Fruit fly (Drosophila melanogaster) whole organism, embryonic: ENCODE measurements around the gene Atat.

ENCODE experiments used
- ATbp ChIP-seq: fragments of 200-800 bp; sonication (Bioruptor generic); optimal IDR thresholded peaks from 2 replicates; lab custom pipeline; 2017; ENCODE audit warnings: missing biosample characterization, mild to moderate bottlenecking, missing genetic modification characterization, missing genetic modification reagents
- Adf1 ChIP-seq: fragments of 200-800 bp; sonication (Bioruptor generic); IDR thresholded peaks from 2 replicates; pipeline ENCODE4 v1.3.6; 2022; ENCODE audit warnings: missing biosample characterization, missing genetic modification characterization
- CG11723 ChIP-seq: fragments of 200-800 bp; sonication (Bioruptor generic); optimal IDR thresholded peaks from 2 replicates; lab custom pipeline; 2017; ENCODE audit warnings: missing biosample characterization, mild to moderate bottlenecking, missing genetic modification characterization
- CG12071 ChIP-seq: fragments of 200-800 bp; sonication (Bioruptor generic); optimal IDR thresholded peaks from 3 replicates; lab custom pipeline; 2018; ENCODE audit warnings: missing biosample characterization, mild to moderate bottlenecking, missing genetic modification characterization
- CG13123 ChIP-seq: fragments of 200-800 bp; sonication (Bioruptor generic); optimal IDR thresholded peaks from 2 replicates; lab custom pipeline; 2016; ENCODE audit warnings: missing biosample characterization, missing genetic modification characterization
- CG13775 ChIP-seq: fragments of 200-800 bp; sonication (Bioruptor generic); optimal IDR thresholded peaks from 3 replicates; lab custom pipeline; 2017; ENCODE audit warnings: missing biosample characterization, mild to moderate bottlenecking, missing genetic modification characterization
- CG15269 ChIP-seq: fragments of 200-800 bp; sonication (Bioruptor generic); optimal IDR thresholded peaks from 2 replicates; lab custom pipeline; 2018; ENCODE audit warnings: missing biosample characterization, mild to moderate bottlenecking, missing genetic modification characterization, moderate library complexity
- CG1529 ChIP-seq: fragments of 200-800 bp; sonication (Bioruptor generic); optimal IDR thresholded peaks from 3 replicates; lab custom pipeline; 2018; ENCODE audit warnings: missing biosample characterization, missing genetic modification characterization
- CG1647 ChIP-seq: fragments of 200-800 bp; sonication (Bioruptor generic); optimal IDR thresholded peaks from 3 replicates; lab custom pipeline; 2016; ENCODE audit warnings: missing biosample characterization, missing genetic modification characterization
- CG16779 ChIP-seq: fragments of 200-800 bp; sonication (Bioruptor generic); IDR thresholded peaks from 2 replicates; pipeline ENCODE4 v1.3.6; 2022; ENCODE audit warnings: missing biosample characterization, missing genetic modification characterization
- CG16863 ChIP-seq: fragments of 200-800 bp; sonication (Bioruptor generic); optimal IDR thresholded peaks from 3 replicates; lab custom pipeline; 2016; ENCODE audit warnings: missing biosample characterization, missing genetic modification characterization
- CG17328 ChIP-seq: fragments of 200-800 bp; sonication (Bioruptor generic); IDR thresholded peaks from 2 replicates; pipeline ENCODE4 v1.3.6; 2022; ENCODE audit warnings: missing biosample characterization, missing genetic modification characterization
- CG2120 ChIP-seq: fragments of 200-800 bp; sonication (Bioruptor generic); optimal IDR thresholded peaks from 3 replicates; lab custom pipeline; 2016; ENCODE audit warnings: missing biosample characterization, missing genetic modification characterization
- CG3726 ChIP-seq: fragments of 200-800 bp; sonication (Bioruptor generic); IDR thresholded peaks from 3 replicates; pipeline ENCODE4, ENCODE4 v1.3.6; 2022; ENCODE audit warnings: missing biosample characterization, missing genetic modification characterization
- CG5245 ChIP-seq: fragments of 200-800 bp; sonication (Bioruptor generic); optimal IDR thresholded peaks from 3 replicates; lab custom pipeline; 2016; ENCODE audit warnings: missing biosample characterization, missing genetic modification characterization
- CG6272 ChIP-seq: fragments of 200-800 bp; sonication (Bioruptor generic); IDR thresholded peaks from 2 replicates; pipeline ENCODE4 v1.3.6; 2022; ENCODE audit warnings: missing biosample characterization, missing genetic modification characterization
- CG7963 ChIP-seq: fragments of 200-800 bp; sonication (Bioruptor generic); IDR thresholded peaks from 3 replicates; pipeline ENCODE4 v1.3.6; 2022; ENCODE audit warnings: missing biosample characterization, missing genetic modification characterization; ENCODE audit not compliant: partially characterized antibody
- CG8478 ChIP-seq: fragments of >200 bp; optimal IDR thresholded peaks from 2 replicates; lab custom pipeline; 2018
- Camta ChIP-seq: fragments of 200-800 bp; sonication (Bioruptor generic); optimal IDR thresholded peaks from 2 replicates; lab custom pipeline; 2016; ENCODE audit warnings: missing biosample characterization, missing genetic modification characterization
- Doc3 ChIP-seq: fragments of 200-800 bp; sonication (Bioruptor generic); IDR thresholded peaks from 3 replicates; pipeline ENCODE4 v1.3.6; 2022; ENCODE audit warnings: missing biosample characterization, missing genetic modification characterization; ENCODE audit not compliant: partially characterized antibody
- HLH54F ChIP-seq: fragments of 200-800 bp; sonication (Bioruptor generic); optimal IDR thresholded peaks from 3 replicates; lab custom pipeline; 2016; ENCODE audit warnings: missing biosample characterization, missing genetic modification characterization
- HLHmδ ChIP-seq: fragments of 200-800 bp; sonication (Bioruptor generic); optimal IDR thresholded peaks from 2 replicates; lab custom pipeline; 2018; ENCODE audit warnings: missing biosample characterization, mild to moderate bottlenecking, missing genetic modification characterization, moderate library complexity
- HmgD ChIP-seq: fragments of 200-800 bp; sonication (Bioruptor generic); optimal IDR thresholded peaks from 3 replicates; lab custom pipeline; 2016; ENCODE audit warnings: missing biosample characterization, missing genetic modification characterization
- Lhr ChIP-seq: fragments of 200-800 bp; sonication (Bioruptor generic); optimal IDR thresholded peaks from 3 replicates; lab custom pipeline; 2017; ENCODE audit warnings: mild to moderate bottlenecking, missing biosample characterization, missing genetic modification reagents, missing genetic modification characterization
- Oaz ChIP-seq: fragments of 200-800 bp; sonication (Bioruptor generic); IDR thresholded peaks from 2 replicates; pipeline ENCODE4 v1.3.6; 2022; ENCODE audit warnings: missing biosample characterization, missing genetic modification characterization
- Ravus ChIP-seq: fragments of 200-800 bp; sonication (Bioruptor generic); IDR thresholded peaks from 2 replicates; pipeline ENCODE4 v1.3.6; 2022; ENCODE audit warnings: missing biosample characterization, missing genetic modification characterization
- Ssrp ChIP-seq: fragments of 200-800 bp; sonication (Bioruptor generic); optimal IDR thresholded peaks from 2 replicates; lab custom pipeline; 2018; ENCODE audit warnings: missing biosample characterization, mild to moderate bottlenecking, missing genetic modification characterization, moderate library complexity
- Stat92E ChIP-seq, 3 experiments: fragments of >200 bp in 2 of 3; fragments of 200-800 bp in 1 of 3; sonication (Bioruptor generic) in 1 of 3; optimal IDR thresholded peaks; 2 replicates each; lab custom pipeline; 2017 to 2019; ENCODE audit warnings: missing biosample characterization in 3 of 3, missing genetic modification characterization in 3 of 3, mild to moderate bottlenecking in 1 of 3, moderate library complexity in 1 of 3
- Xbp1 ChIP-seq: fragments of 200-800 bp; sonication (Bioruptor generic); optimal IDR thresholded peaks from 3 replicates; lab custom pipeline; 2016; ENCODE audit warnings: missing biosample characterization, mild to moderate bottlenecking, missing genetic modification characterization
- aop ChIP-seq: fragments of 200-800 bp; sonication (Bioruptor generic); IDR thresholded peaks from 2 replicates; pipeline ENCODE4 v1.3.6; 2022; ENCODE audit warnings: missing biosample characterization, missing genetic modification characterization
- bab2 ChIP-seq: fragments of 200-800 bp; sonication (Bioruptor generic); optimal IDR thresholded peaks from 2 replicates; lab custom pipeline; 2016; ENCODE audit warnings: missing biosample characterization, missing genetic modification characterization
- cad ChIP-seq: fragments of >200 bp; optimal IDR thresholded peaks from 2 replicates; lab custom pipeline; 2017; ENCODE audit warnings: missing biosample characterization, missing genetic modification characterization
- crp ChIP-seq, 2 experiments: fragments of 200-800 bp; sonication (Bioruptor generic); optimal IDR thresholded peaks; 2 replicates in 1 of 2; 3 replicates in 1 of 2; lab custom pipeline; 2017; ENCODE audit warnings: missing biosample characterization in 2 of 2, missing genetic modification characterization in 2 of 2, mild to moderate bottlenecking in 1 of 2, moderate library complexity in 1 of 2
- danr ChIP-seq: fragments of 200-800 bp; sonication (Bioruptor generic); IDR thresholded peaks from 2 replicates; pipeline ENCODE4 v1.3.6; 2022; ENCODE audit warnings: missing biosample characterization, missing genetic modification characterization
- emc ChIP-seq: fragments of 200-800 bp; sonication (Bioruptor generic); optimal IDR thresholded peaks from 2 replicates; lab custom pipeline; 2016; ENCODE audit warnings: missing biosample characterization, missing genetic modification characterization
- eve ChIP-seq, 2 experiments: fragments of >200 bp; optimal IDR thresholded peaks; 2 replicates each; lab custom pipeline; 2017; ENCODE audit warnings: missing biosample characterization in 2 of 2, missing genetic modification characterization in 2 of 2
- gem ChIP-seq: fragments of 200-800 bp; sonication (Bioruptor generic); optimal IDR thresholded peaks from 2 replicates; lab custom pipeline; 2019; ENCODE audit warnings: missing biosample characterization, mild to moderate bottlenecking, missing genetic modification characterization, moderate library complexity
- gfzf ChIP-seq: fragments of 200-800 bp; sonication (Bioruptor generic); optimal IDR thresholded peaks from 2 replicates; lab custom pipeline; 2016; ENCODE audit warnings: missing biosample characterization, mild to moderate bottlenecking, missing genetic modification characterization, moderate library complexity
- hb ChIP-seq: fragments of 200-800 bp; sonication (Bioruptor generic); IDR thresholded peaks from 3 replicates; pipeline ENCODE4 v1.3.6; 2022; ENCODE audit warnings: missing biosample characterization, missing genetic modification characterization; ENCODE audit not compliant: partially characterized antibody
- ind ChIP-seq: fragments of 200-800 bp; sonication (Bioruptor generic); optimal IDR thresholded peaks from 3 replicates; lab custom pipeline; 2016; ENCODE audit warnings: missing biosample characterization, missing genetic modification characterization
- lola ChIP-seq, 3 experiments: fragments of >200 bp in 2 of 3; fragments of 200-800 bp in 1 of 3; sonication (Bioruptor generic) in 1 of 3; optimal IDR thresholded peaks; 2 replicates each; lab custom pipeline; 2017 to 2019; ENCODE audit warnings: missing biosample characterization in 3 of 3, missing genetic modification characterization in 3 of 3, mild to moderate bottlenecking in 1 of 3, moderate library complexity in 1 of 3
- org-1 ChIP-seq: fragments of 200-800 bp; sonication (Bioruptor generic); optimal IDR thresholded peaks from 2 replicates; lab custom pipeline; 2017; ENCODE audit warnings: missing biosample characterization, missing genetic modification characterization
- pnt ChIP-seq: fragments of 200-800 bp; sonication (Bioruptor generic); optimal IDR thresholded peaks from 3 replicates; lab custom pipeline; 2016; ENCODE audit warnings: missing biosample characterization, missing genetic modification characterization
- psq ChIP-seq: fragments of 200-800 bp; sonication (Bioruptor generic); optimal IDR thresholded peaks from 2 replicates; lab custom pipeline; 2017; ENCODE audit warnings: missing biosample characterization, missing genetic modification characterization
- rib ChIP-seq: fragments of 200-800 bp; sonication (Bioruptor generic); IDR thresholded peaks from 2 replicates; pipeline ENCODE4 v1.3.6; 2022; ENCODE audit warnings: missing biosample characterization, missing genetic modification characterization
- salm ChIP-seq: fragments of 200-800 bp; sonication (Bioruptor generic); optimal IDR thresholded peaks from 2 replicates; lab custom pipeline; 2018; ENCODE audit warnings: missing biosample characterization, mild to moderate bottlenecking, missing genetic modification characterization
- so ChIP-seq: fragments of 200-800 bp; sonication (Bioruptor generic); IDR thresholded peaks from 3 replicates; pipeline ENCODE4 v1.3.6; 2022; ENCODE audit warnings: missing biosample characterization, missing genetic modification characterization
- ssp ChIP-seq: fragments of 200-800 bp; sonication (Bioruptor generic); IDR thresholded peaks from 2 replicates; pipeline ENCODE4 v1.3.6; 2022; ENCODE audit warnings: missing biosample characterization, missing genetic modification characterization
- tio ChIP-seq: fragments of 200-800 bp; sonication (Bioruptor generic); optimal IDR thresholded peaks from 2 replicates; lab custom pipeline; 2017; ENCODE audit warnings: missing biosample characterization, missing genetic modification characterization, inconsistent platforms
- trem ChIP-seq: fragments of 200-800 bp; optimal IDR thresholded peaks from 3 replicates; lab custom pipeline; 2019; ENCODE audit warnings: missing biosample characterization, mild to moderate bottlenecking, missing genetic modification characterization, moderate library complexity
- ttk ChIP-seq: fragments of 200-800 bp; sonication (Bioruptor generic); IDR thresholded peaks from 2 replicates; pipeline ENCODE4 v2.1.2; 2022; ENCODE audit warnings: missing biosample characterization, missing genetic modification characterization

Gene Atat

dm6 chr3L:9457619-9458092 is 31.1 kb upstream of the Atat start, which contains the start of gene CG3437 (continued):
- TF ChIP-seq so (GFP tag; lab: Robert Waterston, UW): peak; percentile 99
- TF ChIP-seq CG16863 (GFP tag; lab: Kevin White, UChicago): peak; percentile 99
- TF ChIP-seq bab2 (GFP tag; lab: Kevin White, UChicago): peak; percentile 99
- peak; percentile 97 for TF ChIP-seq emc (GFP tag; lab: Kevin White, UChicago)
- TF ChIP-seq trem (tag; lab: Kevin White, UChicago): peak; percentile 84
- peak; percentile 46 to 92 for TF ChIP-seq crp (GFP tag; optimal IDR thresholded peaks at IDR 0.05; lab: Kevin White, UChicago)
- TF ChIP-seq CG5245: peak; percentile 97
- peak; percentile 90 for TF ChIP-seq Adf1
- peak; percentile 97 for TF ChIP-seq CG11723 (GFP tag; lab: Kevin White, UChicago)
- TF ChIP-seq Camta (GFP tag; lab: Kevin White, UChicago): peak; percentile 97
- TF ChIP-seq org-1: peak; percentile 98
- no peak for TF ChIP-seq HLHmδ (GFP tag; lab: Kevin White, UChicago)
- peak; percentile 99 for TF ChIP-seq ttk (GFP tag; lab: Robert Waterston, UW)
- peak; percentile 99 for TF ChIP-seq CG3726 (GFP tag; lab: Robert Waterston, UW)
- peak; percentile 99 for TF ChIP-seq CG12071
- TF ChIP-seq HmgD (GFP tag; lab: Kevin White, UChicago): peak; percentile 97
- TF ChIP-seq CG13123: peak; percentile 96
- peak; percentile 99 for TF ChIP-seq gem (tag; lab: Kevin White, UChicago)
- TF ChIP-seq ATbp (GFP tag; lab: Kevin White, UChicago): peak; percentile 98
- TF ChIP-seq CG13775 (GFP tag; lab: Kevin White, UChicago): peak; percentile 98
- TF ChIP-seq CG15269 (tag; lab: Kevin White, UChicago): peak; percentile 99
- TF ChIP-seq CG17328 (GFP tag; lab: Robert Waterston, UW): peak; percentile 99
- TF ChIP-seq tio (GFP tag; lab: Kevin White, UChicago): peak; percentile 98
- peak; percentile 99 for TF ChIP-seq CG6272 (GFP tag; lab: Robert Waterston, UW)
- peak in 1 of 3 experiments; percentile 91 for TF ChIP-seq Stat92E (GFP tag; optimal IDR thresholded peaks at IDR 0.05; lab: Kevin White, UChicago)
- no peak for TF ChIP-seq CG7963
- TF ChIP-seq eve (GFP tag; optimal IDR thresholded peaks at IDR 0.05; lab: Kevin White, UChicago): no peak
- TF ChIP-seq lola (GFP tag; optimal IDR thresholded peaks at IDR 0.05; lab: Kevin White, UChicago): peak in 1 of 3 experiments; percentile 97
- peak; percentile 99 for TF ChIP-seq pnt
- TF ChIP-seq CG1647: peak; percentile 98
- no peak for TF ChIP-seq hb
- peak; percentile 98 for TF ChIP-seq Ssrp (tag; lab: Kevin White, UChicago)
- TF ChIP-seq ssp (GFP tag; lab: Robert Waterston, UW): peak; percentile 95
- peak; percentile 39 for TF ChIP-seq gfzf (GFP tag; lab: Kevin White, UChicago)
- peak; percentile 98 for TF ChIP-seq Oaz (GFP tag; lab: Robert Waterston, UW)
- TF ChIP-seq HLH54F (GFP tag; lab: Kevin White, UChicago): peak; percentile 99
- TF ChIP-seq CG1529: peak; percentile 97
- TF ChIP-seq rib (GFP tag; lab: Robert Waterston, UW): peak; percentile 99
- TF ChIP-seq cad (GFP tag; lab: Kevin White, UChicago): no peak
- peak; percentile 99 for TF ChIP-seq Xbp1 (GFP tag; lab: Kevin White, UChicago)
- peak; percentile 97 for TF ChIP-seq salm (tag; lab: Kevin White, UChicago)
- TF ChIP-seq CG16779: peak; percentile 99
- TF ChIP-seq Lhr (GFP tag; lab: Kevin White, UChicago): peak; percentile 95
- TF ChIP-seq CG8478 (lab: Kevin White, UChicago): no peak
- peak; percentile 98 for TF ChIP-seq ind (GFP tag; lab: Kevin White, UChicago)
- peak; percentile 96 for TF ChIP-seq Ravus (GFP tag; lab: Robert Waterston, UW)
- TF ChIP-seq aop (GFP tag; lab: Robert Waterston, UW): peak; percentile 96
- TF ChIP-seq Doc3 (GFP tag; lab: Robert Waterston, UW): no peak
- peak; percentile 99 for TF ChIP-seq danr (GFP tag; lab: Robert Waterston, UW)
- TF ChIP-seq psq: peak; percentile 90
- TF ChIP-seq CG2120 (GFP tag; lab: Kevin White, UChicago): peak; percentile 99
